Fruit fly (Drosophila melanogaster) whole organism, pupa: ENCODE results near the gene CG7120.

ENCODE experiments used
- CG10348 ChIP-seq: fragments of 200-800 bp; sonication (Bioruptor generic); IDR thresholded peaks from 2 replicates; pipeline ENCODE4 v1.3.6; 2022; ENCODE audit warnings: missing biosample characterization, missing genetic modification characterization
- CG12605 ChIP-seq: fragments of 200-800 bp; sonication (Bioruptor generic); IDR thresholded peaks from 2 replicates; pipeline ENCODE4 v1.3.6; 2022; ENCODE audit warnings: missing biosample characterization, missing genetic modification characterization
- CG13204 ChIP-seq: fragments of 200-800 bp; sonication (Bioruptor generic); optimal IDR thresholded peaks from 2 replicates; lab custom pipeline; 2018; ENCODE audit warnings: missing biosample characterization, mild to moderate bottlenecking, missing genetic modification characterization, moderate library complexity
- CG14655 ChIP-seq: fragments of 200-800 bp; sonication (Bioruptor generic); optimal IDR thresholded peaks from 3 replicates; lab custom pipeline; 2017; ENCODE audit warnings: mild to moderate bottlenecking, missing biosample characterization, missing genetic modification reagents, missing genetic modification characterization
- CG15710 ChIP-seq: fragments of 200-800 bp; sonication (Bioruptor generic); optimal IDR thresholded peaks from 2 replicates; lab custom pipeline; 2018; ENCODE audit warnings: missing biosample characterization, mild to moderate bottlenecking, missing genetic modification characterization, moderate library complexity
- CG17806 ChIP-seq: fragments of 200-800 bp; sonication (Bioruptor generic); optimal IDR thresholded peaks from 2 replicates; lab custom pipeline; 2018; ENCODE audit warnings: missing biosample characterization, mild to moderate bottlenecking, missing genetic modification characterization, moderate library complexity
- CG32121 ChIP-seq: fragments of 200-800 bp; sonication (Bioruptor generic); IDR thresholded peaks from 2 replicates; pipeline ENCODE4 v1.3.6; 2022; ENCODE audit warnings: missing biosample characterization, missing genetic modification characterization
- CG34367 ChIP-seq: fragments of 200-800 bp; sonication (Bioruptor generic); optimal IDR thresholded peaks from 2 replicates; lab custom pipeline; 2018; ENCODE audit warnings: missing biosample characterization, mild to moderate bottlenecking, missing genetic modification characterization
- CG4496 ChIP-seq: fragments of 200-800 bp; sonication (Bioruptor generic); IDR thresholded peaks from 3 replicates; pipeline ENCODE4 v1.3.6; 2022; ENCODE audit warnings: missing biosample characterization, missing genetic modification characterization
- CG8159 ChIP-seq: fragments of 200-800 bp; sonication (Bioruptor generic); optimal IDR thresholded peaks from 3 replicates; lab custom pipeline; 2018; ENCODE audit warnings: missing biosample characterization, mild to moderate bottlenecking, missing genetic modification characterization, moderate library complexity
- CG8301 ChIP-seq: fragments of 200-800 bp; sonication (Bioruptor generic); optimal IDR thresholded peaks from 2 replicates; lab custom pipeline; 2018; ENCODE audit warnings: missing biosample characterization, mild to moderate bottlenecking, missing genetic modification characterization
- CG9948 ChIP-seq: fragments of 200-800 bp; sonication (Bioruptor generic); optimal IDR thresholded peaks from 2 replicates; lab custom pipeline; 2018; ENCODE audit warnings: missing biosample characterization, mild to moderate bottlenecking, missing genetic modification characterization, moderate library complexity
- D1 ChIP-seq: fragments of 200-800 bp; sonication (Bioruptor generic); optimal IDR thresholded peaks from 2 replicates; lab custom pipeline; 2018; ENCODE audit warnings: missing biosample characterization, mild to moderate bottlenecking, missing genetic modification characterization, moderate library complexity
- EcR ChIP-seq: fragments of 200-800 bp; sonication (Bioruptor generic); optimal IDR thresholded peaks from 3 replicates; lab custom pipeline; 2019; ENCODE audit warnings: missing biosample characterization, missing genetic modification characterization, mild to moderate bottlenecking, moderate library complexity, missing genetic modification reagents
- Ets98B ChIP-seq: fragments of 200-800 bp; sonication (Bioruptor generic); IDR thresholded peaks from 2 replicates; pipeline ENCODE4 v1.3.6; 2022; ENCODE audit warnings: missing biosample characterization, missing genetic modification characterization
- Pif1A ChIP-seq: fragments of 200-800 bp; sonication (Bioruptor generic); optimal IDR thresholded peaks from 3 replicates; lab custom pipeline; 2016; ENCODE audit warnings: missing biosample characterization, missing genetic modification characterization
- Pif1B ChIP-seq: fragments of 200-800 bp; sonication (Bioruptor generic); optimal IDR thresholded peaks from 3 replicates; lab custom pipeline; 2016; ENCODE audit warnings: missing biosample characterization, missing genetic modification characterization
- Snoo ChIP-seq: fragments of 200-800 bp; sonication (Bioruptor generic); optimal IDR thresholded peaks from 3 replicates; lab custom pipeline; 2017; ENCODE audit warnings: missing biosample characterization, mild to moderate bottlenecking, missing genetic modification characterization, inconsistent platforms
- fd96Ca ChIP-seq: fragments of 200-800 bp; sonication (Bioruptor generic); IDR thresholded peaks from 3 replicates; pipeline ENCODE4 v1.3.6; 2022; ENCODE audit warnings: missing biosample characterization, missing genetic modification characterization
- gl ChIP-seq: fragments of 200-800 bp; sonication (Bioruptor generic); optimal IDR thresholded peaks from 2 replicates; lab custom pipeline; 2018; ENCODE audit warnings: missing biosample characterization, mild to moderate bottlenecking, missing genetic modification characterization
- rn ChIP-seq: fragments of 200-800 bp; sonication (Bioruptor generic); IDR thresholded peaks from 2 replicates; pipeline ENCODE4 v1.3.6; 2022; ENCODE audit warnings: missing biosample characterization, missing genetic modification characterization

The CG7120 gene

dm6 chr3L:8445027-8445426 lies 49.2 kb downstream of the CG7120 start:
- no peak for TF ChIP-seq CG34367 (tag; lab: Kevin White, UChicago)
- TF ChIP-seq CG14655 (GFP tag; lab: Kevin White, UChicago): peak; percentile 38
- TF ChIP-seq EcR (GFP tag; lab: Kevin White, UChicago): no peak
- TF ChIP-seq rn (GFP tag; lab: Robert Waterston, UW): no peak
- no peak for TF ChIP-seq CG10348 (GFP tag; lab: Robert Waterston, UW)
- peak; percentile 55 for TF ChIP-seq CG17806
- TF ChIP-seq gl (tag; lab: Kevin White, UChicago): no peak
- TF ChIP-seq fd96Ca (GFP tag; lab: Robert Waterston, UW): no peak
- TF ChIP-seq CG15710: peak; percentile 48
- TF ChIP-seq CG8159 (tag; lab: Kevin White, UChicago): peak; percentile 63
- TF ChIP-seq CG12605 (GFP tag; lab: Robert Waterston, UW): no peak
- no peak for TF ChIP-seq Ets98B
- TF ChIP-seq CG13204 (GFP tag; lab: Kevin White, UChicago): no peak
- 0 out of 3 replicates have a peak, but pooled peaks have one; percentile 46 for TF ChIP-seq CG4496
- TF ChIP-seq CG9948 (tag; lab: Kevin White, UChicago): peak; percentile 57
- TF ChIP-seq Pif1A (GFP tag; lab: Kevin White, UChicago): no peak
- no peak for TF ChIP-seq CG32121 (GFP tag; lab: Robert Waterston, UW)
- TF ChIP-seq D1: peak; percentile 42
- peak; percentile 28 for TF ChIP-seq CG8301 (tag; lab: Kevin White, UChicago)
- peak; percentile 28 for TF ChIP-seq Snoo (tag; lab: Kevin White, UChicago)
- peak; percentile 8 for TF ChIP-seq Pif1B
- TF ChIP-seq, all 21 proteins: peak for 10

- TF ChIP-seq CG32121 (GFP tag; lab: Robert Waterston, UW): 0 out of 2 replicates have a peak, but pooled peaks have one; percentile 33
- TF ChIP-seq CG4496: no peak
Measured at dm6 chr3L:8446050-8446781, 50.4 kb downstream of the CG7120 start.

- TF ChIP-seq CG8301 (tag; lab: Kevin White, UChicago) (no peak), CG34367 (tag; lab: Kevin White, UChicago) (no peak), rn (GFP tag; lab: Robert Waterston, UW) (no peak), CG12605 (GFP tag; lab: Robert Waterston, UW) (no peak), CG8159 (tag; lab: Kevin White, UChicago) (no peak), Pif1A (GFP tag; lab: Kevin White, UChicago) (no peak), CG15710 (no peak), CG32121 (GFP tag; lab: Robert Waterston, UW) (no peak), CG17806 (no peak), Snoo (tag; lab: Kevin White, UChicago) (no peak), CG13204 (GFP tag; lab: Kevin White, UChicago) (no peak)
- TF ChIP-seq, all 21 proteins: peak for 0
Measured at dm6 chr3L:8447795-8448516, 52.2 kb downstream of the CG7120 start.

- TF ChIP-seq CG32121 (GFP tag; lab: Robert Waterston, UW) (peak; percentile 49; the same call in 1 of the 2 replicates), CG14655 (GFP tag; lab: Kevin White, UChicago) (peak; percentile 74), rn (GFP tag; lab: Robert Waterston, UW) (no peak), CG9948 (tag; lab: Kevin White, UChicago) (peak; percentile 36), Pif1B (peak; percentile 35), CG13204 (GFP tag; lab: Kevin White, UChicago) (no peak), EcR (GFP tag; lab: Kevin White, UChicago) (no peak), CG17806 (peak; percentile 44), D1 (no peak), gl (tag; lab: Kevin White, UChicago) (no peak), CG15710 (peak; percentile 30), CG10348 (GFP tag; lab: Robert Waterston, UW) (no peak), Pif1A (GFP tag; lab: Kevin White, UChicago) (peak; percentile 54), CG4496 (peak; percentile 62; the same call in 1 of the 3 replicates), CG34367 (tag; lab: Kevin White, UChicago) (peak; percentile 0), CG12605 (GFP tag; lab: Robert Waterston, UW) (0 out of 2 replicates have a peak, but pooled peaks have one; percentile 7), Ets98B (no peak), fd96Ca (GFP tag; lab: Robert Waterston, UW) (no peak), Snoo (tag; lab: Kevin White, UChicago) (no peak), CG8159 (tag; lab: Kevin White, UChicago) (peak; percentile 44), CG8301 (tag; lab: Kevin White, UChicago) (peak; percentile 59)
Measured at dm6 chr3L:8448517-8448889, 52.7 kb downstream of the CG7120 start.

- TF ChIP-seq Pif1A (GFP tag; lab: Kevin White, UChicago) (no peak), CG14655 (GFP tag; lab: Kevin White, UChicago) (no peak), CG12605 (GFP tag; lab: Robert Waterston, UW) (peak; percentile 19; the same call in 1 of the 2 replicates), CG9948 (tag; lab: Kevin White, UChicago) (no peak), CG4496 (peak; percentile 26; the same call in 1 of the 3 replicates), Ets98B (peak; percentile 15; the same call in 1 of the 2 replicates), CG8301 (tag; lab: Kevin White, UChicago) (no peak), CG8159 (tag; lab: Kevin White, UChicago) (no peak)
Measured at dm6 chr3L:8449202-8449799, 53.5 kb downstream of the CG7120 start, which contains the start of gene CG6983. Gene CG6983 (minus strand): TSS chr3L:8449377.
